Worm (Caenorhabditis elegans) whole organism, L3 larva: Measurements from ENCODE around the gene hoe-1.

ENCODE experiments used
- R02D3.7 ChIP-seq: fragments of 150-350 bp; optimal IDR thresholded peaks from 2 replicates; lab custom pipeline; 2014; ENCODE audit warnings: missing biosample characterization, missing genetic modification characterization
- ZK546.5 ChIP-seq: sonication (generic microtip); optimal IDR thresholded peaks from 2 replicates; lab custom pipeline; 2017; ENCODE audit warnings: missing biosample characterization, missing genetic modification characterization
- aly-2 ChIP-seq: fragments of 150-350 bp; optimal IDR thresholded peaks from 2 replicates; lab custom pipeline; 2014; ENCODE audit warnings: missing biosample characterization, missing genetic modification characterization
- ama-1 ChIP-seq: fragments of 150-350 bp; optimal IDR thresholded peaks from 2 replicates; lab custom pipeline; 2018
- ceh-16 ChIP-seq: sonication (generic microtip); optimal IDR thresholded peaks from 2 replicates; lab custom pipeline; 2017; ENCODE audit warnings: missing biosample characterization, missing genetic modification characterization
- ceh-28 ChIP-seq: fragments of 150-350 bp; optimal IDR thresholded peaks from 2 replicates; lab custom pipeline; 2014; ENCODE audit warnings: missing biosample characterization, missing genetic modification reagents, missing genetic modification characterization
- ceh-82 ChIP-seq: fragments of 150-350 bp; optimal IDR thresholded peaks from 2 replicates; lab custom pipeline; 2014; ENCODE audit warnings: missing biosample characterization, missing genetic modification characterization
- ceh-9 ChIP-seq: sonication (generic microtip); optimal IDR thresholded peaks from 2 replicates; lab custom pipeline; 2018; ENCODE audit warnings: missing biosample characterization, missing genetic modification characterization
- daf-12 ChIP-seq: fragments of 150-350 bp; optimal IDR thresholded peaks from 2 replicates; lab custom pipeline; 2014; ENCODE audit warnings: missing biosample characterization, missing genetic modification reagents, missing genetic modification characterization
- egl-27 ChIP-seq: sonication (generic microtip); optimal IDR thresholded peaks from 4 replicates; lab custom pipeline; 2017; ENCODE audit warnings: missing biosample characterization, missing genetic modification reagents, missing genetic modification characterization
- egl-5 ChIP-seq: fragments of 150-350 bp; optimal IDR thresholded peaks from 2 replicates; lab custom pipeline; 2017; ENCODE audit warnings: missing biosample characterization, missing genetic modification reagents, missing genetic modification characterization, inconsistent platforms
- elt-1 ChIP-seq: fragments of 150-350 bp; optimal IDR thresholded peaks from 2 replicates; lab custom pipeline; 2014; ENCODE audit warnings: missing biosample characterization, missing genetic modification characterization
- elt-2 ChIP-seq: sonication (generic microtip); optimal IDR thresholded peaks from 2 replicates; lab custom pipeline; 2016; ENCODE audit warnings: missing genetic modification reagents, mild to moderate bottlenecking, missing genetic modification characterization, missing compliant biosample characterization
- elt-3 ChIP-seq, 3 experiments: fragments of 150-350 bp in 1 of 3; sonication (generic microtip) in 2 of 3; optimal IDR thresholded peaks; 2 replicates in 2 of 3; 4 replicates in 1 of 3; lab custom pipeline; 2014 to 2017; ENCODE audit warnings: missing biosample characterization in 3 of 3, missing genetic modification characterization in 3 of 3
- eor-1 ChIP-seq, 2 experiments: fragments of 150-350 bp; optimal IDR thresholded peaks; 2 replicates each; lab custom pipeline; 2014 to 2018; ENCODE audit warnings: missing biosample characterization in 2 of 2, missing genetic modification characterization in 2 of 2
- fkh-10 ChIP-seq: sonication (generic microtip); optimal IDR thresholded peaks from 2 replicates; lab custom pipeline; 2017; ENCODE audit warnings: missing biosample characterization, missing genetic modification reagents, missing genetic modification characterization
- fkh-2 ChIP-seq: fragments of 150-350 bp; optimal IDR thresholded peaks from 2 replicates; lab custom pipeline; 2014; ENCODE audit warnings: missing biosample characterization, missing genetic modification reagents, missing genetic modification characterization
- fos-1 ChIP-seq: fragments of 150-350 bp; optimal IDR thresholded peaks from 2 replicates; lab custom pipeline; 2014; ENCODE audit warnings: missing biosample characterization, missing genetic modification characterization
- hmg-11 ChIP-seq: sonication (generic microtip); optimal IDR thresholded peaks from 2 replicates; lab custom pipeline; 2016; ENCODE audit warnings: missing genetic modification characterization, missing compliant biosample characterization
- jun-1 ChIP-seq: fragments of 150-350 bp; optimal IDR thresholded peaks from 2 replicates; lab custom pipeline; 2014; ENCODE audit warnings: missing biosample characterization, missing genetic modification reagents, missing genetic modification characterization
- lin-15B ChIP-seq: fragments of 150-350 bp; optimal IDR thresholded peaks from 2 replicates; lab custom pipeline; 2014; ENCODE audit warnings: missing biosample characterization, missing genetic modification characterization
- lin-39 ChIP-seq: fragments of 150-350 bp; optimal IDR thresholded peaks from 2 replicates; lab custom pipeline; 2018; ENCODE audit warnings: missing biosample characterization, missing genetic modification reagents, missing genetic modification characterization
- lsy-12 ChIP-seq: sonication (generic microtip); optimal IDR thresholded peaks from 2 replicates; lab custom pipeline; 2016; ENCODE audit warnings: mild to moderate bottlenecking, missing genetic modification characterization, missing compliant biosample characterization
- mdl-1 ChIP-seq: fragments of 150-350 bp; optimal IDR thresholded peaks from 2 replicates; lab custom pipeline; 2014; ENCODE audit warnings: missing biosample characterization, missing genetic modification characterization
- mml-1 ChIP-seq: fragments of 150-350 bp; sonication (generic microtip); optimal IDR thresholded peaks from 3 replicates; lab custom pipeline; 2014; ENCODE audit warnings: missing biosample characterization, missing genetic modification characterization
- nfya-1 ChIP-seq: sonication (generic microtip); optimal IDR thresholded peaks from 2 replicates; lab custom pipeline; 2017; ENCODE audit warnings: missing genetic modification characterization, mild to moderate bottlenecking, missing compliant biosample characterization, antibody characterized with exemption, moderate library complexity; ENCODE audit not compliant: insufficient read depth
- nhr-11 ChIP-seq: fragments of 150-350 bp; optimal IDR thresholded peaks from 2 replicates; lab custom pipeline; 2014; ENCODE audit warnings: missing biosample characterization, missing genetic modification characterization
- nhr-12 ChIP-seq: fragments of 150-350 bp; optimal IDR thresholded peaks from 2 replicates; lab custom pipeline; 2014; ENCODE audit warnings: missing biosample characterization, missing genetic modification characterization
- nhr-23 ChIP-seq: fragments of 150-350 bp; optimal IDR thresholded peaks from 2 replicates; lab custom pipeline; 2014; ENCODE audit warnings: missing biosample characterization, missing genetic modification reagents, missing genetic modification characterization
- nhr-237 ChIP-seq: fragments of 150-350 bp; optimal IDR thresholded peaks from 2 replicates; lab custom pipeline; 2014; ENCODE audit warnings: missing biosample characterization, missing genetic modification characterization
- nhr-25 ChIP-seq: sonication (generic microtip); optimal IDR thresholded peaks from 2 replicates; lab custom pipeline; 2017; ENCODE audit warnings: missing biosample characterization, missing genetic modification characterization
- nhr-28 ChIP-seq: fragments of 150-350 bp; optimal IDR thresholded peaks from 2 replicates; lab custom pipeline; 2014; ENCODE audit warnings: missing biosample characterization, missing genetic modification characterization
- nhr-43 ChIP-seq: sonication (generic microtip); optimal IDR thresholded peaks from 2 replicates; lab custom pipeline; 2016; ENCODE audit warnings: mild to moderate bottlenecking, missing genetic modification characterization, missing compliant biosample characterization; ENCODE audit not compliant: poor library complexity, severe bottlenecking
- nhr-67 ChIP-seq: fragments of 150-350 bp; optimal IDR thresholded peaks from 2 replicates; lab custom pipeline; 2014; ENCODE audit warnings: missing biosample characterization, missing genetic modification characterization
- nhr-76 ChIP-seq: fragments of 150-350 bp; sonication (generic microtip); optimal IDR thresholded peaks from 5 replicates; lab custom pipeline; 2014; ENCODE audit warnings: missing biosample characterization, missing genetic modification characterization
- nhr-77 ChIP-seq: fragments of 150-350 bp; optimal IDR thresholded peaks from 2 replicates; lab custom pipeline; 2014; ENCODE audit warnings: missing biosample characterization, missing genetic modification characterization
- pha-4 ChIP-seq: fragments of 150-350 bp; optimal IDR thresholded peaks from 2 replicates; lab custom pipeline; 2014; ENCODE audit warnings: missing biosample characterization, missing genetic modification reagents, missing genetic modification characterization
- pqm-1 ChIP-seq: fragments of 150-350 bp; optimal IDR thresholded peaks from 2 replicates; lab custom pipeline; 2017; ENCODE audit warnings: missing biosample characterization, missing genetic modification characterization, inconsistent platforms
- sea-2 ChIP-seq: fragments of 150-350 bp; sonication (generic microtip); optimal IDR thresholded peaks from 4 replicates; lab custom pipeline; 2014; ENCODE audit warnings: missing biosample characterization, missing genetic modification reagents, missing genetic modification characterization
- skn-1 ChIP-seq: fragments of 150-350 bp; optimal IDR thresholded peaks from 2 replicates; lab custom pipeline; 2014; ENCODE audit warnings: missing biosample characterization, missing genetic modification characterization
- snpc-4 ChIP-seq: fragments of 150-350 bp; optimal IDR thresholded peaks from 2 replicates; lab custom pipeline; 2014; ENCODE audit warnings: missing biosample characterization, missing genetic modification characterization
- tbx-2 ChIP-seq: sonication (generic microtip); optimal IDR thresholded peaks from 2 replicates; lab custom pipeline; 2016; ENCODE audit warnings: mild to moderate bottlenecking, missing genetic modification characterization, missing compliant biosample characterization
- unc-39 ChIP-seq: sonication (generic microtip); optimal IDR thresholded peaks from 4 replicates; lab custom pipeline; 2017; ENCODE audit warnings: missing biosample characterization, missing genetic modification characterization
- unc-62 ChIP-seq: fragments of 150-350 bp; sonication (generic microtip); optimal IDR thresholded peaks from 4 replicates; lab custom pipeline; 2014; ENCODE audit warnings: missing biosample characterization, missing genetic modification reagents, missing genetic modification characterization
- zag-1 ChIP-seq: fragments of 150-350 bp; optimal IDR thresholded peaks from 2 replicates; lab custom pipeline; 2014; ENCODE audit warnings: missing biosample characterization, missing genetic modification characterization
- ztf-11 ChIP-seq: fragments of 150-350 bp; optimal IDR thresholded peaks from 2 replicates; lab custom pipeline; 2014; ENCODE audit warnings: missing biosample characterization, missing genetic modification characterization
- ztf-4 ChIP-seq: fragments of 150-350 bp; optimal IDR thresholded peaks from 2 replicates; lab custom pipeline; 2014; ENCODE audit warnings: missing biosample characterization, missing genetic modification characterization

The hoe-1 gene

ce11 chrIV:4744167-4744566, at the start of gene hoe-1:
hoe-1 (minus strand) TSS chrIV:4744267.
- no peak for TF ChIP-seq nhr-43
- no peak for TF ChIP-seq lsy-12 (tag; lab: Kevin White, UChicago)
- no peak for TF ChIP-seq mdl-1 (tag; lab: Kevin White, UChicago)
- TF ChIP-seq sea-2 (GFP tag; lab: Kevin White, UChicago): no peak
- TF ChIP-seq nhr-76 (tag; lab: Kevin White, UChicago): no peak
- TF ChIP-seq ceh-9 (tag; lab: Kevin White, UChicago): no peak
- no peak for TF ChIP-seq fkh-2 (tag; lab: Kevin White, UChicago)
- no peak for TF ChIP-seq nfya-1 (tag; lab: Kevin White, UChicago)
- no peak for TF ChIP-seq ZK546.5 (tag; lab: Kevin White, UChicago)
- TF ChIP-seq aly-2 (tag; lab: Kevin White, UChicago): no peak
- TF ChIP-seq ceh-28: no peak
- TF ChIP-seq nhr-237 (tag; lab: Kevin White, UChicago): no peak
- TF ChIP-seq elt-1 (tag; lab: Kevin White, UChicago): no peak
- TF ChIP-seq tbx-2 (tag; lab: Kevin White, UChicago): no peak
- TF ChIP-seq nhr-11 (tag; lab: Kevin White, UChicago): no peak
- TF ChIP-seq elt-2: no peak
- TF ChIP-seq nhr-77 (tag; lab: Kevin White, UChicago): no peak

ce11 chrIV:4789445-4789844, 45.4 kb upstream of the hoe-1 start, which contains the start of gene R11E3.1:
R11E3.1 (plus strand) TSS chrIV:4789745.
- no peak for TF ChIP-seq ceh-16 (tag; lab: Kevin White, UChicago)
- no peak for TF ChIP-seq ceh-9 (tag; lab: Kevin White, UChicago)
- TF ChIP-seq snpc-4 (tag; lab: Kevin White, UChicago): no peak
- TF ChIP-seq, all 47 proteins: peak for 0

DNA sequence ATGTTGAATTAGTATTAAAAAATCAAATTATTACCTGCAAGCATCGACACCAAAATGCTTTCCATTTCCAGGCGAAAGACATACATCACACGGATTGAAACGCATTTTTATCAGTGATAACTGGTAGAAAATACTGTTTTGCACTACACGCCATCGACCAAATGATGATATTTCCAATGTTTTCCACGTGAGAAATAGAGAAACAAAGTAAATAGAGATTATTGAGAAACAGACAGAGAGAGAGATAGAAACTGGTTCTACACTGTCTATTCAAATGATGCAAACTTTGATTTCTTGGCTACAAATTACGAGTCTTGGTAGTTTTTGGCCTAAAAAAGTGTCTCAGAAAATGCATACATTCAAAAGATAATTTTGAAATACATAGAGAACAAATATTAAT, 44.3 kb upstream of the hoe-1 start, which contains the start of gene nhr-104:
nhr-104 (minus strand) TSS at position 361 of the 400 bp plus-strand sequence.
- TF ChIP-seq lsy-12 (tag; lab: Kevin White, UChicago) (no peak), nhr-77 (tag; lab: Kevin White, UChicago) (no peak), hmg-11 (tag; lab: Kevin White, UChicago) (no peak), aly-2 (tag; lab: Kevin White, UChicago) (no peak), nhr-11 (tag; lab: Kevin White, UChicago) (no peak), lin-15B (tag; lab: Kevin White, UChicago) (no peak), mml-1 (tag; lab: Kevin White, UChicago) (no peak), ceh-9 (tag; lab: Kevin White, UChicago) (no peak), ceh-16 (tag; lab: Kevin White, UChicago) (no peak), unc-62 (GFP tag; lab: Kevin White, UChicago) (no peak), fos-1 (tag; lab: Kevin White, UChicago) (no peak), pha-4 (tag; lab: Kevin White, UChicago) (peak; percentile 94), elt-2 (peak; percentile 63), daf-12 (tag; lab: Kevin White, UChicago) (no peak), elt-3 (tag; optimal IDR thresholded peaks at IDR 0.05; lab: Kevin White, UChicago) (no peak), nhr-12 (tag; lab: Kevin White, UChicago) (no peak), nhr-25 (tag; lab: Kevin White, UChicago) (peak; percentile 59), ZK546.5 (tag; lab: Kevin White, UChicago) (no peak), ztf-4 (tag; lab: Kevin White, UChicago) (no peak), R02D3.7 (tag; lab: Kevin White, UChicago) (no peak), ceh-82 (tag; lab: Kevin White, UChicago) (no peak), pqm-1 (peak; percentile 67), eor-1 (tag; optimal IDR thresholded peaks at IDR 0.05; lab: Kevin White, UChicago) (no peak), egl-27 (tag; lab: Kevin White, UChicago) (no peak), fkh-10 (no peak), jun-1 (tag; lab: Kevin White, UChicago) (peak; percentile 39), mdl-1 (tag; lab: Kevin White, UChicago) (no peak), nhr-43 (peak; percentile 36), unc-39 (tag; lab: Kevin White, UChicago) (no peak), nhr-23 (tag; lab: Kevin White, UChicago) (peak; percentile 69), skn-1 (tag; lab: Kevin White, UChicago) (peak; percentile 94), zag-1 (no peak), nhr-76 (tag; lab: Kevin White, UChicago) (no peak), nhr-28 (tag; lab: Kevin White, UChicago) (no peak), ama-1 (lab: Kevin White, UChicago) (no peak), snpc-4 (tag; lab: Kevin White, UChicago) (no peak), elt-1 (tag; lab: Kevin White, UChicago) (no peak), nhr-67 (tag; lab: Kevin White, UChicago) (no peak), nfya-1 (tag; lab: Kevin White, UChicago) (peak; percentile 16), ceh-28 (peak; percentile 66), tbx-2 (tag; lab: Kevin White, UChicago) (no peak), nhr-237 (tag; lab: Kevin White, UChicago) (no peak), ztf-11 (tag; lab: Kevin White, UChicago) (no peak), fkh-2 (tag; lab: Kevin White, UChicago) (no peak), sea-2 (GFP tag; lab: Kevin White, UChicago) (no peak), lin-39 (tag; lab: Kevin White, UChicago) (no peak), egl-5 (tag; lab: Kevin White, UChicago) (no peak)
